Worm (Caenorhabditis elegans) whole organism, late embryonic: ENCODE data around the gene Y105C5A.1272.

Source experiments
- F13H6.1 ChIP-seq: sonication (generic microtip); optimal IDR thresholded peaks from 2 replicates; lab custom pipeline; 2016; ENCODE audit warnings: missing genetic modification characterization, missing compliant biosample characterization
- K09A11.1 ChIP-seq: sonication (generic microtip); optimal IDR thresholded peaks from 2 replicates; lab custom pipeline; 2017; ENCODE audit warnings: antibody characterized with exemption, mild to moderate bottlenecking, missing genetic modification characterization, missing compliant biosample characterization; ENCODE audit not compliant: insufficient read depth
- ama-1 ChIP-seq: fragments of 150-350 bp; optimal IDR thresholded peaks from 2 replicates; lab custom pipeline; 2014
- ceh-19 ChIP-seq: fragments of 200-800 bp; sonication (Bioruptor generic); optimal IDR thresholded peaks from 2 replicates; lab custom pipeline; 2018; ENCODE audit warnings: mild to moderate bottlenecking, missing genetic modification characterization, missing compliant biosample characterization
- ceh-6 ChIP-seq: fragments of 200-800 bp; sonication (Bioruptor generic); optimal IDR thresholded peaks from 2 replicates; lab custom pipeline; 2018; ENCODE audit warnings: mild to moderate bottlenecking, missing genetic modification characterization, missing compliant biosample characterization
- che-1 ChIP-seq: sonication (generic microtip); optimal IDR thresholded peaks from 2 replicates; lab custom pipeline; 2016; ENCODE audit warnings: mild to moderate bottlenecking, missing genetic modification characterization, missing compliant biosample characterization
- fkh-6 ChIP-seq: sonication (generic microtip); optimal IDR thresholded peaks from 2 replicates; lab custom pipeline; 2016; ENCODE audit warnings: missing genetic modification characterization, missing compliant biosample characterization
- lin-11 ChIP-seq: fragments of 200-800 bp; sonication (Bioruptor generic); optimal IDR thresholded peaks from 2 replicates; lab custom pipeline; 2018; ENCODE audit warnings: mild to moderate bottlenecking, missing genetic modification characterization, missing compliant biosample characterization
- pha-4 ChIP-seq: fragments of 150-350 bp; optimal IDR thresholded peaks from 2 replicates; lab custom pipeline; 2018; ENCODE audit warnings: missing biosample characterization, missing genetic modification reagents, missing genetic modification characterization
- tbx-2 ChIP-seq: sonication (generic microtip); optimal IDR thresholded peaks from 2 replicates; lab custom pipeline; 2016; ENCODE audit warnings: missing genetic modification characterization, missing compliant biosample characterization

DNA sequence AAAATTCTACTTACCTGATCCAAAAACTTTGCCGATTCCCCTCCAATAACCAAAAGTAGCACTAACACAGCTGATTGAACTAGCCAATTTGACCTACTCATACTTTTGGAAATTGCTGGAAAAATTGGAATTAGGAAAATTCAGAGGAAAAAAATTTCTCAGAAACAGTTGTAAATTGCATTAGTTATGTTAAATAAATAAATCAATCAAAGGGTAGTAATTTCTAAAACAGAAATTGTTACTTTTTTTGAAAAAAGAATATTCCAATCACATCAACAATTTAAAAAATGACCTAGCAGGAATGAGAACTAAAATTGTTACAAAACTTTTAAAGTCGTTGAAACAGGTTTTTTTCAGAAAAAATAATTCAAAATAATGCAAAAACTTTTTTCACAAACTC lies 29.8 kb upstream of the Y105C5A.1272 start, which contains the start of gene Y105C5A.8:
- TF ChIP-seq tbx-2 (tag; lab: Kevin White, UChicago) (no peak), che-1 (tag; lab: Kevin White, UChicago) (no peak), lin-11 (no peak), ama-1 (lab: Kevin White, UChicago) (no peak), ceh-6 (GFP tag; lab: Kevin White, UChicago) (no peak), F13H6.1 (tag; lab: Kevin White, UChicago) (no peak), ceh-19 (no peak), fkh-6 (tag; lab: Kevin White, UChicago) (no peak), K09A11.1 (no peak), pha-4 (tag; lab: Kevin White, UChicago) (no peak)
